Worm (Caenorhabditis elegans) whole organism, L4 larva: ENCODE data around the gene his-16.
A peak's percentile ranks its signal among the peaks of the same experiment; 100 is the strongest.

ENCODE experiments used
- D1046.2 ChIP-seq: fragments of 200-800 bp; sonication (Bioruptor generic); IDR thresholded peaks from 2 replicates; pipeline ENCODE4 v1.3.6; 2022; ENCODE audit warnings: missing genetic modification characterization, missing compliant biosample characterization
- F10B5.3 ChIP-seq: sonication (generic microtip); optimal IDR thresholded peaks from 2 replicates; lab custom pipeline; 2016; ENCODE audit warnings: mild to moderate bottlenecking, missing genetic modification characterization, missing compliant biosample characterization
- F37D6.2 ChIP-seq: sonication (generic microtip); optimal IDR thresholded peaks from 2 replicates; lab custom pipeline; 2016; ENCODE audit warnings: mild to moderate bottlenecking, missing genetic modification characterization, missing compliant biosample characterization
- F49E8.2 ChIP-seq: sonication (generic microtip); optimal IDR thresholded peaks from 2 replicates; lab custom pipeline; 2016; ENCODE audit warnings: missing compliant biosample characterization, mild to moderate bottlenecking, missing genetic modification characterization, borderline replicate concordance
- R02D3.7 ChIP-seq: fragments of 150-350 bp; sonication (generic microtip); optimal IDR thresholded peaks from 3 replicates; lab custom pipeline; 2014; ENCODE audit warnings: missing biosample characterization, missing genetic modification characterization
- ZK337.2 ChIP-seq: fragments of 200-800 bp; sonication (Bioruptor generic); IDR thresholded peaks from 2 replicates; pipeline ENCODE4 v1.3.6; 2022; ENCODE audit warnings: missing genetic modification reagents, missing genetic modification characterization, missing compliant biosample characterization
- ZK546.5 ChIP-seq, 2 experiments: sonication (generic microtip); optimal IDR thresholded peaks; 2 replicates each; lab custom pipeline; 2017; ENCODE audit warnings: missing biosample characterization in 2 of 2, missing genetic modification characterization in 2 of 2
- aha-1 ChIP-seq: fragments of 150-350 bp; peaks from one replicate; lab custom pipeline; 2014; ENCODE audit warnings: missing biosample characterization, missing genetic modification characterization
- ama-1 ChIP-seq: fragments of 150-350 bp; optimal IDR thresholded peaks from 2 replicates; lab custom pipeline; 2014; ENCODE audit warnings: inconsistent platforms, mixed read lengths
- arid-1 ChIP-seq: fragments of 200-800 bp; sonication (Bioruptor generic); conservative IDR thresholded peaks from 2 replicates; pipeline ENCODE4 v1.3.6; 2022; ENCODE audit warnings: missing genetic modification reagents, missing genetic modification characterization, missing compliant biosample characterization
- ceh-32 ChIP-seq: sonication (generic microtip); optimal IDR thresholded peaks from 2 replicates; lab custom pipeline; 2016; ENCODE audit warnings: mild to moderate bottlenecking, missing genetic modification characterization, missing compliant biosample characterization; ENCODE audit not compliant: poor library complexity
- ceh-44 ChIP-seq: fragments of 200-800 bp; sonication (Bioruptor generic); IDR thresholded peaks from 2 replicates; pipeline ENCODE4 v1.3.6; 2022; ENCODE audit warnings: missing genetic modification reagents, missing genetic modification characterization, missing compliant biosample characterization
- ceh-62 ChIP-seq: sonication (generic microtip); optimal IDR thresholded peaks from 2 replicates; lab custom pipeline; 2017; ENCODE audit warnings: missing biosample characterization, missing genetic modification characterization
- ctbp-1 ChIP-seq: fragments of 200-800 bp; sonication (Bioruptor generic); IDR thresholded peaks from 2 replicates; pipeline ENCODE4 v1.3.6; 2022; ENCODE audit warnings: missing genetic modification reagents, missing genetic modification characterization, missing compliant biosample characterization
- daf-12 ChIP-seq: fragments of 150-350 bp; optimal IDR thresholded peaks from 2 replicates; lab custom pipeline; 2014; ENCODE audit warnings: missing biosample characterization, missing genetic modification reagents, missing genetic modification characterization
- daf-16 ChIP-seq, 3 experiments: sonication (generic microtip); optimal IDR thresholded peaks; 2 replicates each; lab custom pipeline; 2016 to 2017; ENCODE audit warnings: missing genetic modification characterization in 3 of 3, missing genetic modification reagents in 3 of 3, mild to moderate bottlenecking in 2 of 3, missing compliant biosample characterization in 2 of 3, missing biosample characterization in 1 of 3, moderate library complexity in 1 of 3
- dpl-1 ChIP-seq: fragments of 150-350 bp; optimal IDR thresholded peaks from 2 replicates; lab custom pipeline; 2014; ENCODE audit warnings: missing biosample characterization, missing genetic modification reagents, missing genetic modification characterization
- fkh-10 ChIP-seq: fragments of 150-350 bp; optimal IDR thresholded peaks from 2 replicates; lab custom pipeline; 2014; ENCODE audit warnings: missing biosample characterization, missing genetic modification reagents, missing genetic modification characterization
- gei-8 ChIP-seq: fragments of 200-800 bp; sonication (Bioruptor generic); optimal IDR thresholded peaks from 2 replicates; lab custom pipeline; 2018; ENCODE audit warnings: mild to moderate bottlenecking, missing genetic modification characterization, missing compliant biosample characterization
- hif-1 ChIP-seq, 2 experiments: sonication (generic microtip); optimal IDR thresholded peaks; 2 replicates each; lab custom pipeline; 2016 to 2017; ENCODE audit warnings: missing compliant biosample characterization in 2 of 2, missing genetic modification characterization in 2 of 2, missing genetic modification reagents in 2 of 2, missing genotype in 2 of 2, mild to moderate bottlenecking in 1 of 2
- hlh-11 ChIP-seq: fragments of 200-800 bp; sonication (Bioruptor generic); optimal IDR thresholded peaks from 2 replicates; lab custom pipeline; 2018; ENCODE audit warnings: mild to moderate bottlenecking, missing genetic modification characterization, missing compliant biosample characterization
- hmg-1.1 ChIP-seq: fragments of 200-800 bp; sonication (Bioruptor generic); IDR thresholded peaks from 2 replicates; pipeline ENCODE4 v1.3.6; 2022; ENCODE audit warnings: missing genetic modification reagents, missing genetic modification characterization, missing compliant biosample characterization
- lim-7 ChIP-seq: fragments of 200-800 bp; sonication (Bioruptor generic); IDR thresholded peaks from 2 replicates; pipeline ENCODE4 v1.3.6; 2022; ENCODE audit warnings: missing genetic modification characterization, missing compliant biosample characterization
- lin-1 ChIP-seq: fragments of 200-800 bp; sonication (Bioruptor generic); IDR thresholded peaks from 2 replicates; pipeline ENCODE4 v1.3.6; 2022; ENCODE audit warnings: missing genetic modification reagents, missing genetic modification characterization, missing compliant biosample characterization
- lin-39 ChIP-seq: fragments of 150-350 bp; optimal IDR thresholded peaks from 2 replicates; lab custom pipeline; 2014; ENCODE audit warnings: missing biosample characterization, missing genetic modification reagents, missing genetic modification characterization
- madf-5 ChIP-seq, 2 experiments: fragments of 200-800 bp; sonication (Bioruptor generic); IDR thresholded peaks; 2 replicates each; pipeline ENCODE4 v1.3.6; 2022; ENCODE audit warnings: missing compliant biosample characterization in 2 of 2, missing genetic modification characterization in 2 of 2
- mxl-3 ChIP-seq: fragments of 200-800 bp; sonication (Bioruptor generic); optimal IDR thresholded peaks from 2 replicates; lab custom pipeline; 2018; ENCODE audit warnings: mild to moderate bottlenecking, missing genetic modification characterization, missing compliant biosample characterization
- nhr-237 ChIP-seq: sonication (generic microtip); optimal IDR thresholded peaks from 2 replicates; lab custom pipeline; 2017; ENCODE audit warnings: missing biosample characterization, missing genetic modification characterization
- nhr-28 ChIP-seq: fragments of 150-350 bp; optimal IDR thresholded peaks from 2 replicates; lab custom pipeline; 2014; ENCODE audit warnings: missing biosample characterization, missing genetic modification characterization
- nhr-42 ChIP-seq: fragments of 200-800 bp; sonication (Bioruptor generic); IDR thresholded peaks from 2 replicates; pipeline ENCODE4 v1.3.6; 2022; ENCODE audit warnings: missing genetic modification characterization, missing compliant biosample characterization
- nhr-6 ChIP-seq: fragments of 150-350 bp; optimal IDR thresholded peaks from 2 replicates; lab custom pipeline; 2014; ENCODE audit warnings: missing biosample characterization, missing genetic modification characterization
- nhr-77 ChIP-seq: fragments of 150-350 bp; optimal IDR thresholded peaks from 2 replicates; lab custom pipeline; 2014; ENCODE audit warnings: missing biosample characterization, missing genetic modification characterization
- rbr-2 ChIP-seq: sonication (generic microtip); optimal IDR thresholded peaks from 2 replicates; lab custom pipeline; 2016; ENCODE audit warnings: missing genotype, missing genetic modification characterization, missing compliant biosample characterization
- skn-1 ChIP-seq: fragments of 150-350 bp; optimal IDR thresholded peaks from 2 replicates; lab custom pipeline; 2014; ENCODE audit warnings: missing biosample characterization, missing genetic modification characterization
- snpc-1.2 ChIP-seq: fragments of 200-800 bp; sonication (Bioruptor generic); IDR thresholded peaks from 2 replicates; pipeline ENCODE4 v1.3.6; 2022; ENCODE audit warnings: missing genetic modification reagents, missing genetic modification characterization, missing compliant biosample characterization
- snpc-4 ChIP-seq: fragments of 150-350 bp; optimal IDR thresholded peaks from 2 replicates; lab custom pipeline; 2014; ENCODE audit warnings: missing biosample characterization, missing genetic modification characterization
- spr-1 ChIP-seq: sonication (generic microtip); optimal IDR thresholded peaks from 2 replicates; lab custom pipeline; 2016; ENCODE audit warnings: mild to moderate bottlenecking, missing genetic modification characterization, missing compliant biosample characterization
- unc-130 ChIP-seq: sonication (generic microtip); optimal IDR thresholded peaks from 2 replicates; lab custom pipeline; 2016; ENCODE audit warnings: missing genetic modification reagents, missing genetic modification characterization, missing compliant biosample characterization
- zfp-2 ChIP-seq: sonication (generic microtip); optimal IDR thresholded peaks from 2 replicates; lab custom pipeline; 2016; ENCODE audit warnings: mild to moderate bottlenecking, missing genetic modification characterization, missing compliant biosample characterization
- zfp-3 ChIP-seq: fragments of 200-800 bp; sonication (Bioruptor generic); conservative IDR thresholded peaks from 2 replicates; pipeline ENCODE4 v1.3.6; 2022; ENCODE audit warnings: missing genetic modification reagents, missing genetic modification characterization, missing compliant biosample characterization
- zip-11 ChIP-seq: fragments of 200-800 bp; sonication (Bioruptor generic); IDR thresholded peaks from 2 replicates; pipeline ENCODE4 v1.3.6; 2022; ENCODE audit warnings: missing genetic modification characterization, missing compliant biosample characterization
- ztf-7 ChIP-seq: fragments of 150-350 bp; optimal IDR thresholded peaks from 2 replicates; lab custom pipeline; 2014; ENCODE audit warnings: missing biosample characterization, missing genetic modification characterization

The his-16 gene

ce11 chrII:13834380-13835194 is 16.6 kb upstream of the his-16 start (continued):
- TF ChIP-seq arid-1 (GFP tag; lab: Robert Waterston, UW) (peak; percentile 89), nhr-6 (peak; percentile 89), nhr-237 (no peak), aha-1 (tag; lab: Kevin White, UChicago) (peak; percentile 99), ztf-7 (tag; lab: Kevin White, UChicago) (peak; percentile 89), ceh-32 (tag; lab: Kevin White, UChicago) (peak; percentile 73), spr-1 (peak; percentile 79), zfp-3 (GFP tag; lab: Robert Waterston, UW) (peak; percentile 68), rbr-2 (tag; lab: Kevin White, UChicago) (peak; percentile 94), ceh-44 (GFP tag; lab: Robert Waterston, UW) (0 out of 2 replicates have a peak, but pooled peaks have one; percentile 36), lin-39 (tag; lab: Kevin White, UChicago) (no peak), ama-1 (peak; percentile 66), dpl-1 (peak; percentile 82), nhr-42 (GFP tag; lab: Robert Waterston, UW) (peak; percentile 97), ceh-62 (tag; lab: Kevin White, UChicago) (no peak), F10B5.3 (tag; lab: Kevin White, UChicago) (peak; percentile 70), hlh-11 (tag; lab: Kevin White, UChicago) (peak; percentile 81), lim-7 (GFP tag; lab: Robert Waterston, UW) (peak; percentile 77), F49E8.2 (no peak), hmg-1.1 (GFP tag; lab: Robert Waterston, UW) (peak; percentile 97), zfp-2 (tag; lab: Kevin White, UChicago) (peak; percentile 66), F37D6.2 (tag; lab: Kevin White, UChicago) (peak; percentile 87), snpc-1.2 (GFP tag; lab: Robert Waterston, UW) (peak; percentile 76), gei-8 (peak; percentile 33), fkh-10 (GFP tag; lab: Kevin White, UChicago) (peak; percentile 77), hif-1 (tag; optimal IDR thresholded peaks at IDR 0.05; lab: Kevin White, UChicago) (peak; percentile 13 to 76), skn-1 (tag; lab: Kevin White, UChicago) (no peak), ZK337.2 (GFP tag; lab: Robert Waterston, UW) (peak; percentile 71; the same call in 1 of the 2 replicates), ZK546.5 (tag; optimal IDR thresholded peaks at IDR 0.05; lab: Kevin White, UChicago) (no peak), daf-12 (tag; lab: Kevin White, UChicago) (no peak), zip-11 (GFP tag; lab: Robert Waterston, UW) (peak; percentile 73; the same call in 1 of the 2 replicates), ctbp-1 (GFP tag; lab: Robert Waterston, UW) (peak; percentile 93), R02D3.7 (tag; lab: Kevin White, UChicago) (no peak), nhr-77 (tag; lab: Kevin White, UChicago) (peak; percentile 94), daf-16 (GFP tag; optimal IDR thresholded peaks at IDR 0.05; lab: Kevin White, UChicago) (peak; percentile 32 to 73), daf-16 (tag; optimal IDR thresholded peaks at IDR 0.05; lab: Kevin White, UChicago) (peak; percentile 78), snpc-4 (tag; lab: Kevin White, UChicago) (peak; percentile 99), unc-130 (peak; percentile 20), madf-5 (GFP tag; IDR thresholded peaks at IDR 0.05; lab: Robert Waterston, UW) (peak; percentile 64 to 79; a peak in 2 of 4 replicates), lin-1 (GFP tag; lab: Robert Waterston, UW) (peak; percentile 82)

- TF ChIP-seq ceh-62 (tag; lab: Kevin White, UChicago) = no peak
- TF ChIP-seq mxl-3 = no peak
- no peak for TF ChIP-seq D1046.2 (GFP tag; lab: Robert Waterston, UW)
- TF ChIP-seq daf-16 (GFP tag; optimal IDR thresholded peaks at IDR 0.05; lab: Kevin White, UChicago) = no peak
- TF ChIP-seq daf-16 (tag; optimal IDR thresholded peaks at IDR 0.05; lab: Kevin White, UChicago) = peak; percentile 70
- peak; percentile 9 for TF ChIP-seq nhr-28 (tag; lab: Kevin White, UChicago)
Measured at ce11 chrII:13833505-13833904, 15.6 kb upstream of the his-16 start, which contains the start of gene F08G2.5. Gene F08G2.5 (minus strand): TSS chrII:13833631.
